Worm (Caenorhabditis elegans): ENCODE results near the gene col-87.

DNA sequence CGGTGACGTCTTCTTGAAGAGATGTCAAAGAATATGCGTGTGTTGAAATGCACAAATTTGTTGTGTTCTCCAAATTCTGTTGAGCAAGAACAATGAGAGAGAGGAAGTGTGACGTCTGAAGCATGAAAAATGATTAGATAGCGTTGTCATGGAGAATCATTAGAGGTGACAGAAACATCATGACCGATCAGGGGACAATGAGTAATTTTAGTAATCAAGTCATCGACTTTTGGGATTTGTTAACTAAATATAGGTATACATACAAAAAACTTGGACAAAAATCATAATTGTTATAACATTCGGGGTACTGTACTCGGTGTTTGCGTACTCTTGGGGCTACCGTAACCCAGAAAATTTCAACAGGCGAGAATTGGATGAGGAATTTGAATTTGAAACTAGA is 42.3 kb downstream of the col-87 start, which contains the start of gene daf-5:
- TF ChIP-seq unc-62 (GFP tag; optimal IDR thresholded peaks at IDR 0.05 in 1 of 2) (no peak), unc-62 (tag; optimal IDR thresholded peaks at IDR 0.05) (no peak), F44E2.7 (GFP tag; IDR thresholded peaks at IDR 0.05) (no peak)

Data from whole organism, L4 larva.